Worm (Caenorhabditis elegans): ENCODE data around the gene C15B12.3.
A peak's percentile ranks its signal among the peaks of the same experiment; 100 is the strongest.

Gene C15B12.3

DNA sequence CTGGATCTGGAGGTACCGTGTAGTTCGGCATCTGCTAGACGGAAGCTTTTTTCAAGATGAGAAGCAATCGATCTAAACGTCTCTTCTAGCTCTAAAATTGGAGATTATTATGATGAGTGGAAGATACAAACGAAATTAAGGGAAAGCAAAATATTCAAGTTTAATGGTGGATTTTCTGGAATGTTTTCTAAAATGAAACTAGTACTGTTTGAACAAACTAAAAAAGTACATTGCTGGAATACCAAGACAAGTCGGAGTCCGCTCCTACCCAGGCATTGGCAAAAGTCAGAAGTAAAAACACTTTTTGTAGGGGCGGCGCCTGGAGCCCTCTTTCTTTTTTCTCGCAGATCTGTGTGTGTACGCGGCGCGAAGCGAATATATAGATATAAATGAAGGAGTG is 17.4 kb upstream of the C15B12.3 start, which contains the start of gene gar-1:
TSS of gene gar-1 (minus strand) at position 101 of the 400 bp plus-strand sequence.
- TF ChIP-seq egl-27 (tag; optimal IDR thresholded peaks at IDR 0.05) (no peak), dmd-6 (GFP tag; IDR thresholded peaks at IDR 0.05) (no peak), ceh-82 (tag; optimal IDR thresholded peaks at IDR 0.05) (no peak), spr-3 (GFP tag; optimal IDR thresholded peaks at IDR 0.05) (no peak), ztf-11 (tag; optimal IDR thresholded peaks at IDR 0.05) (no peak)

DNA sequence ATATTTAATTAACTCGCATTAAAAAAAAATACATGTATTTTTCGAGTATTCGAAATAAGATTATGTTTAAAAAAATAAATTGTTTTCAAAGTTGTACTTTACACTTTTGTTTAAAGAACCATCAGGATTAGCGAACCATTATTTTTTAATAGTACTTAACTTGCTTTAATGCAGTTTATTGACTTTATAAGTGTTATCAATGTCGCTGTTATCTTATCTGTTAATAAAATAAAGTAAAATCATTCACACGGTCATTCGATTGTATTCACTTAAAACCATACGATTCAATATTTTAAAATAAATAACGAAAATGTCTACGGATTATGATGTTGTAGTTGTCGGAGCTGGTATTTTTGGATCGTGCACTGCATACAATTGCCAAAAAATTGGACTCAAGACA is 9.2 kb upstream of the C15B12.3 start, which contains the start of gene C15B12.1:
TSS of gene C15B12.1 (plus strand) at position 271 of the 400 bp plus-strand sequence.
- TF ChIP-seq pqm-1 (tag; optimal IDR thresholded peaks at IDR 0.05) (peak; percentile 16), php-3 (GFP tag; IDR thresholded peaks at IDR 0.05) (peak; percentile 70), dve-1 (tag; optimal IDR thresholded peaks at IDR 0.05; ENCODE audit: insufficient read depth) (peak; percentile 36), nhr-28 (tag; optimal IDR thresholded peaks at IDR 0.05) (peak; percentile 22), nhr-111 (GFP tag; optimal IDR thresholded peaks at IDR 0.05) (no peak), ceh-28 (tag; optimal IDR thresholded peaks at IDR 0.05) (no peak), set-16 (GFP tag; IDR thresholded peaks at IDR 0.05) (no peak), duxl-1 (tag; optimal IDR thresholded peaks at IDR 0.05; ENCODE audit: poor library complexity) (no peak), tag-97 (GFP tag; IDR thresholded peaks at IDR 0.05) (no peak)

DNA sequence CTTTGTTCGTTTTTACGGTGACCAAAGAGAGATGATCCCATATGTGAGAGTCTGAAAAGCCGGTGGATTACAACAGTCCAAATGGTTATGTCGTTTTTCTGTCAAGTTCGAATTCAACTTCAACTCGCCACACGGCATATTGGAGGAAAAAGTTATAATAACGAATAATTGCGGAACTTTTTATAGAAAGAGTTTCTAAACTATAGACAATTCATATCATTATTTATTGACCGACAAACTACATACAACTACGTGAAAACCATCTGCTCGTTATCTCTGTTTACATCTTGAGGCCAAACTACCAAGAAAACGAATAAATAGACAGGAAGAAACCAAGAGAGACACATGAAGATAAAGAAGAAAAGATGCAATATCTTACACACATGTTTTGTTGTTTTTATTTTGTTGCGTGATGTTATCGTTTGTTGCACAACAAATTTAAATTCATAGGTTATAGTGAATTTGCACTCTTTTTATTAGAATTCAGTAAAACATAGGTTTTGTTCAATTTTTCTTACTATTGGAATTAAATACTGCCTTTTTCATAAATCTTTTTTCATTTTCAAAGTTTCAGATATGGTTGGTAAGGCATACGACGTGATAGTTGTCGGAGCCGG is 6.4 kb upstream of the C15B12.3 start, which contains the start of the genes C15B12.4 and C15B12.8:
TSS of gene C15B12.4 (minus strand) at position 51 of the 617 bp plus-strand sequence.
TSS of gene C15B12.8 (plus strand) at position 567 of the 617 bp plus-strand sequence.
- TF ChIP-seq T26A8.4 (GFP tag; IDR thresholded peaks at IDR 0.05) (no peak), lin-29 (GFP tag; IDR thresholded peaks at IDR 0.05) (no peak), fos-1 (tag; optimal IDR thresholded peaks at IDR 0.05) (no peak), unc-62 (GFP tag; optimal IDR thresholded peaks at IDR 0.05 in 1 of 2) (peak in 1 of 2 experiments; percentile 17), unc-62 (tag; optimal IDR thresholded peaks at IDR 0.05) (no peak), lsy-2 (tag; optimal IDR thresholded peaks at IDR 0.05) (no peak), daf-16 (GFP tag; optimal IDR thresholded peaks at IDR 0.05) (peak in 1 of 2 experiments; percentile 87), daf-16 (tag; optimal IDR thresholded peaks at IDR 0.05) (no peak), fkh-10 (GFP tag; optimal IDR thresholded peaks at IDR 0.05) (no peak)

DNA sequence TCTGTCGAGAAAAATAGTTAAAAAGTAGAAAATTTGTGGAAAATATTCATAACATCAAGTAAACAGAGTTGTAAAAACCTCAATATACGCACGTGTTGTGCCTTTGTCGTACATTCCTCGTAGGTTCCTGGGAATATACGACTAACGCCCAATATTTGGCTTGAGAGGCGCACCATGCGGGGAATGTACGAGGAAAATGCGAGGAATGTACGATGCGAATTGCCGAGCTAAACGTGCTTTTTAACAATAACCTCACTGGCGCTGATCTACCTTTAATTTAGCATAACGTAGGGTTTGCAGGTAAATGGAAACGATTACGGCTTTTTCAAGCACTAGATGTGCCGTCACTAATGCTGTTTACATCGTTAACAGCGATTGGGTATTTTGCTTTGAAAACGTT is 1.1 kb upstream of the C15B12.3 start, which contains the start of gene C15B12.9:
TSS of gene C15B12.9 (plus strand) at position 301 of the 400 bp plus-strand sequence.
- TF ChIP-seq pha-4 (GFP tag; IDR thresholded peaks at IDR 0.05) (no peak), pha-4 (tag; optimal IDR thresholded peaks at IDR 0.05) (no peak), nhr-10 (tag; optimal IDR thresholded peaks at IDR 0.05) (no peak), lin-39 (tag; optimal IDR thresholded peaks at IDR 0.05) (no peak), zfp-3 (GFP tag; conservative IDR thresholded peaks at IDR 0.05) (no peak), unc-62 (GFP tag; optimal IDR thresholded peaks at IDR 0.05 in 1 of 2) (peak in 1 of 2 experiments; percentile 42), unc-62 (tag; optimal IDR thresholded peaks at IDR 0.05) (no peak), madf-9 (GFP tag; conservative IDR thresholded peaks at IDR 0.05) (no peak), daf-8 (GFP tag; IDR thresholded peaks at IDR 0.05) (no peak)

DNA sequence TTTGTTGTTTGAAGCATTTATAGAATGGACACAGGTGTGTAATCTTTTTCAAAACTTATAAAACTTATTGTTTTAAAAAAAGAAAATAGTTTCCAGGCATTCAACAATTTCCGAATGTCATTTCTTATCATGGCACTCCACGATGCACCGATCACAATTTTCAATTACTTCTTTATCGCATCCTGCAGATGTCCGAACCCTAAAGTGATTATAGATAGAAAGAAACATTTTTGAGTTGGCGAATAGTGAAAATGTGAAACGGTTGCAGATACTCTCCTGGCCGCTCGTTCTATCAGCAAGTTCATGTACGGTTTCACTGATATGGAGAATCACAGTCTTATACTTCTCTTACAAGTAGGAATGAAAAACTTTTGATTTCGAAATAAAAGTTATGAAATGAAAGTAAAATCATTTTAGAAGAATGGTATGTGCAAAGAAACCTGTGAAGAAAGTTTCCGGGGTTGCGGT is 4.3 kb downstream of the C15B12.3 start, which contains the start of gene C15B12.2:
TSS of gene C15B12.2 (plus strand) at position 418 of the 468 bp plus-strand sequence.
- TF ChIP-seq ztf-7 (tag; optimal IDR thresholded peaks at IDR 0.05) (no peak), pqm-1 (tag; optimal IDR thresholded peaks at IDR 0.05) (peak; percentile 84), unc-62 (GFP tag; optimal IDR thresholded peaks at IDR 0.05 in 1 of 2) (no peak), unc-62 (tag; optimal IDR thresholded peaks at IDR 0.05) (no peak), nhr-11 (tag; optimal IDR thresholded peaks at IDR 0.05) (no peak), F10B5.3 (tag; optimal IDR thresholded peaks at IDR 0.05) (no peak), daf-19 (GFP tag; conservative IDR thresholded peaks at IDR 0.05) (no peak), nhr-42 (GFP tag; IDR thresholded peaks at IDR 0.05) (no peak), ZK337.2 (GFP tag; IDR thresholded peaks at IDR 0.05) (no peak), mxl-3 (GFP tag; optimal IDR thresholded peaks at IDR 0.05) (peak; percentile 18), madf-5 (GFP tag; IDR thresholded peaks at IDR 0.05) (no peak), nhr-77 (tag; optimal IDR thresholded peaks at IDR 0.05) (no peak), saeg-2 (GFP tag; IDR thresholded peaks at IDR 0.05) (no peak), arid-1 (GFP tag; conservative IDR thresholded peaks at IDR 0.05) (no peak), ztf-11 (tag; optimal IDR thresholded peaks at IDR 0.05) (no peak), mdl-1 (tag; optimal IDR thresholded peaks at IDR 0.05) (peak in 1 of 2 experiments; percentile 22), ceh-28 (tag; optimal IDR thresholded peaks at IDR 0.05) (no peak), nhr-111 (GFP tag; optimal IDR thresholded peaks at IDR 0.05) (no peak), lin-39 (tag; optimal IDR thresholded peaks at IDR 0.05) (no peak), jun-1 (tag; optimal IDR thresholded peaks at IDR 0.05) (no peak), set-16 (GFP tag; IDR thresholded peaks at IDR 0.05) (no peak)

All from whole organism, L4 larva.